Fruit fly (Drosophila melanogaster) ovary, adult (tissue): ENCODE measurements around the gene CG31195.

Experiments
- CG17801 ChIP-seq: fragments of 200-800 bp; optimal IDR thresholded peaks from 2 replicates; lab custom pipeline; 2019; ENCODE audit warnings: missing biosample characterization, mild to moderate bottlenecking, missing genetic modification characterization, moderate library complexity; ENCODE audit not compliant: partially characterized antibody

Gene CG31195

dm6 chr3R:20719286-20719685 is 42.9 kb downstream of the CG31195 start:
- TF ChIP-seq CG17801 (GFP tag; lab: Kevin White, UChicago): no peak

- TF ChIP-seq CG17801 (GFP tag; lab: Kevin White, UChicago): no peak
Observed at dm6 chr3R:20714360-20714759, 47.8 kb downstream of the CG31195 start, which contains the start of gene Oamb. TSS of gene Oamb (minus strand) at chr3R:20714577.
